Fruit fly (Drosophila melanogaster) whole organism: ENCODE results near the gene CG18622.

Experiments used
- CG8478 ChIP-seq: fragments of >200 bp; optimal IDR thresholded peaks from 2 replicates; lab custom pipeline; 2018; ENCODE audit warnings: inconsistent platforms
- Dll ChIP-seq: fragments of >200 bp; optimal IDR thresholded peaks from 2 replicates; lab custom pipeline; 2017
- EcR ChIP-seq, 2 experiments: fragments of >200 bp; optimal IDR thresholded peaks; 2 replicates each; lab custom pipeline; 2017; ENCODE audit warnings: missing biosample characterization in 2 of 2, missing genetic modification characterization in 2 of 2, missing genetic modification reagents in 2 of 2
- pan ChIP-seq: fragments of >200 bp; optimal IDR thresholded peaks from 2 replicates; lab custom pipeline; 2017
- psq ChIP-seq: fragments of >200 bp; optimal IDR thresholded peaks from 2 replicates; lab custom pipeline; 2017
- usp ChIP-seq: fragments of >200 bp; optimal IDR thresholded peaks from 2 replicates; lab custom pipeline; 2017; ENCODE audit warnings: missing biosample characterization, missing genetic modification characterization, mixed read lengths

DNA sequence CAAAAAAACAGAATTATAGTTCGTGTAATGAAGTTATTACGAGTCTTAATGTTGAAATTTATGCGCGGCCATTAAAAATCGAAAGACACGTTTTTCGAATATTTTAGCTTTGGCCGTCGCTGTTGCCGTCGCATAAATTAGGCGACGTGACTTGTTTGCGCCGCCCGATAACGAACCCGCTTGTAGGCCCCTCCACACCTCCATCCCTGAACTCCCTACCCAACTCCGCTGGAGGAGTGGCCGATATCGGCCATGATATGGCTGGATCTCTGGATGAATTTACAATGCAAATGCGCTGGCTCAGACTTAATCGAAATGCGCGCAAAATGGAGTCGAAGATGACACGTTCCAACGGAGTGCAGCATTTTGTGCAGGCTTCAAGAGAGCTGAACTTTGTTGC is 33.1 kb downstream of the CG18622 start:
- TF ChIP-seq usp: no peak
- TF ChIP-seq Dll: no peak
- TF ChIP-seq CG8478: no peak
- no peak for TF ChIP-seq psq (lab: Kevin White, UChicago)
- no peak for TF ChIP-seq pan (lab: Kevin White, UChicago)
- TF ChIP-seq EcR (GFP tag; optimal IDR thresholded peaks at IDR 0.05; lab: Kevin White, UChicago): no peak
